Worm (Caenorhabditis elegans): Measurements from ENCODE around the gene T28C6.8.

DNA sequence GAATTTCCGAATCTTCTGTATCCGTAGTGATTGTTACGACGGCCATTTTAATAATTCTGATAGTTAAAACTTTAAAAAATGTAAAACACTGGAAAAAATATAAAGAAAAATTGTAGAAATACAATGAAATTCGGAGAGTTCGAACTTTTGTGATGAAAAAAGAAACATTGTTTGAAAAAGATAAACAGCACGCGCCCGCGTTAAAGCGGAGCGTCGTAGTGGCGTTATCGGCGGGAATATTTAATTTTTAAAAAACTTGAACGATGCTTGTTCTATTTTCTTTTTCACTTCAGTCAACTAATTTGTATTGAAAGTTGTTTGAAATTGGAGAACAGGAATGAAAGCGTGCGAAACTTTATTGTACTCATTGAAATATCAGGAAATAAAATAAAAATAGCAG lies 39.1 kb upstream of the T28C6.8 start, which contains the start of gene npp-23:
- TF ChIP-seq ceh-36 (tag; optimal IDR thresholded peaks at IDR 0.05) (no peak), hnd-1 (tag; optimal IDR thresholded peaks at IDR 0.05) (no peak), flt-1 (GFP tag; IDR thresholded peaks at IDR 0.05) (no peak), ets-7 (tag; optimal IDR thresholded peaks at IDR 0.05) (no peak), aly-1 (tag; optimal IDR thresholded peaks at IDR 0.05) (no peak), pes-1 (GFP tag; IDR thresholded peaks at IDR 0.05) (no peak), ama-1 (optimal IDR thresholded peaks at IDR 0.05) (no peak), F13C5.2 (tag; optimal IDR thresholded peaks at IDR 0.05) (no peak), tbx-11 (GFP tag; IDR thresholded peaks at IDR 0.05) (no peak), B0310.2 (tag; optimal IDR thresholded peaks at IDR 0.05) (no peak), tra-4 (tag; optimal IDR thresholded peaks at IDR 0.05) (no peak)
